Worm (Caenorhabditis elegans) whole organism, L3 larva: Measurements from ENCODE around the gene svh-11.
A peak's percentile ranks its signal among the peaks of the same experiment; 100 is the strongest.

Source experiments
- egl-27 ChIP-seq: sonication (generic microtip); optimal IDR thresholded peaks from 4 replicates; lab custom pipeline; 2017; ENCODE audit warnings: missing biosample characterization, missing genetic modification reagents, missing genetic modification characterization
- eor-1 ChIP-seq, 2 experiments: fragments of 150-350 bp; optimal IDR thresholded peaks; 2 replicates each; lab custom pipeline; 2014 to 2018; ENCODE audit warnings: missing biosample characterization in 2 of 2, missing genetic modification characterization in 2 of 2
- fkh-2 ChIP-seq: fragments of 150-350 bp; optimal IDR thresholded peaks from 2 replicates; lab custom pipeline; 2014; ENCODE audit warnings: missing biosample characterization, missing genetic modification reagents, missing genetic modification characterization
- hmg-11 ChIP-seq: sonication (generic microtip); optimal IDR thresholded peaks from 2 replicates; lab custom pipeline; 2016; ENCODE audit warnings: missing genetic modification characterization, missing compliant biosample characterization
- lin-15B ChIP-seq: fragments of 150-350 bp; optimal IDR thresholded peaks from 2 replicates; lab custom pipeline; 2014; ENCODE audit warnings: missing biosample characterization, missing genetic modification characterization
- mml-1 ChIP-seq: fragments of 150-350 bp; sonication (generic microtip); optimal IDR thresholded peaks from 3 replicates; lab custom pipeline; 2014; ENCODE audit warnings: missing biosample characterization, missing genetic modification characterization
- nhr-67 ChIP-seq: fragments of 150-350 bp; optimal IDR thresholded peaks from 2 replicates; lab custom pipeline; 2014; ENCODE audit warnings: missing biosample characterization, missing genetic modification characterization
- nhr-77 ChIP-seq: fragments of 150-350 bp; optimal IDR thresholded peaks from 2 replicates; lab custom pipeline; 2014; ENCODE audit warnings: missing biosample characterization, missing genetic modification characterization
- pha-4 ChIP-seq: fragments of 150-350 bp; optimal IDR thresholded peaks from 2 replicates; lab custom pipeline; 2014; ENCODE audit warnings: missing biosample characterization, missing genetic modification reagents, missing genetic modification characterization
- unc-39 ChIP-seq: sonication (generic microtip); optimal IDR thresholded peaks from 4 replicates; lab custom pipeline; 2017; ENCODE audit warnings: missing biosample characterization, missing genetic modification characterization
- zag-1 ChIP-seq: fragments of 150-350 bp; optimal IDR thresholded peaks from 2 replicates; lab custom pipeline; 2014; ENCODE audit warnings: missing biosample characterization, missing genetic modification characterization

The svh-11 gene

ce11 chrV:2259750-2260149 is 52.8 kb downstream of the svh-11 start, which contains the start of gene nhr-182 (continued):
- TF ChIP-seq fkh-2 (tag; lab: Kevin White, UChicago): no peak
- no peak for TF ChIP-seq lin-15B
- TF ChIP-seq nhr-77 (tag; lab: Kevin White, UChicago): no peak
- no peak for TF ChIP-seq zag-1
- TF ChIP-seq egl-27 (tag; lab: Kevin White, UChicago): no peak
- TF ChIP-seq unc-39: no peak
- no peak for TF ChIP-seq eor-1 (tag; optimal IDR thresholded peaks at IDR 0.05; lab: Kevin White, UChicago)
- TF ChIP-seq pha-4 (tag; lab: Kevin White, UChicago): peak; percentile 83
- TF ChIP-seq hmg-11 (tag; lab: Kevin White, UChicago): no peak
- no peak for TF ChIP-seq nhr-67 (tag; lab: Kevin White, UChicago)
- no peak for TF ChIP-seq mml-1 (tag; lab: Kevin White, UChicago)
- TF ChIP-seq, all 47 proteins: peak for 5
